Fruit fly (Drosophila melanogaster): ENCODE data around the gene CG34155.

dm6 chr3R:30567215-30567614, 7.2 kb upstream of the CG34155 start:
- no peak for TF ChIP-seq CG8632 (GFP tag; optimal IDR thresholded peaks at IDR 0.05)
- no peak for TF ChIP-seq fd85E (GFP tag; optimal IDR thresholded peaks at IDR 0.05)
- TF ChIP-seq fd59A (GFP tag; optimal IDR thresholded peaks at IDR 0.05) = no peak
- TF ChIP-seq Hr39 (GFP tag; optimal IDR thresholded peaks at IDR 0.05) = peak; percentile 40
- no peak for TF ChIP-seq CG8319 (GFP tag; optimal IDR thresholded peaks at IDR 0.05)
- TF ChIP-seq CG6854 (GFP tag; optimal IDR thresholded peaks at IDR 0.05) = no peak
